Fruit fly (Drosophila melanogaster): ENCODE measurements around the gene nau.
A peak's percentile ranks its signal among the peaks of the same experiment; 100 is the strongest.

Gene nau

dm6 chr3R:23729066-23729465 is 10.9 kb upstream of the nau start (continued):
- TF ChIP-seq MTF-1 (GFP tag; optimal IDR thresholded peaks at IDR 0.05; ENCODE audit: borderline replicate concordance) (peak; percentile 60), B-H2 (GFP tag; optimal IDR thresholded peaks at IDR 0.05) (peak; percentile 81), CG4854 (GFP tag; optimal IDR thresholded peaks at IDR 0.05) (peak; percentile 19), Hmx (GFP tag; optimal IDR thresholded peaks at IDR 0.05) (no peak), chn (GFP tag; optimal IDR thresholded peaks at IDR 0.05) (no peak), CG6813 (GFP tag; optimal IDR thresholded peaks at IDR 0.05) (peak; percentile 86), pfk (GFP tag; optimal IDR thresholded peaks at IDR 0.05) (peak; percentile 69), CG7987 (GFP tag; optimal IDR thresholded peaks at IDR 0.05) (peak; percentile 65), CG12219 (GFP tag; optimal IDR thresholded peaks at IDR 0.05) (peak; percentile 45), Hmr (GFP tag; optimal IDR thresholded peaks at IDR 0.05) (peak; percentile 83), ranshi (GFP tag; IDR thresholded peaks at IDR 0.05) (0 out of 2 replicates have a peak, but pooled peaks have one; percentile 32), tll (GFP tag; optimal IDR thresholded peaks at IDR 0.05) (peak in 1 of 2 experiments; percentile 74), CG3281 (GFP tag; optimal IDR thresholded peaks at IDR 0.05) (peak; percentile 72), unpg (GFP tag; optimal IDR thresholded peaks at IDR 0.05) (peak; percentile 40), mld (GFP tag; IDR thresholded peaks at IDR 0.05; ENCODE audit: partially characterized antibody) (no peak), CG4820 (GFP tag; optimal IDR thresholded peaks at IDR 0.05) (no peak), CG7928 (GFP tag; optimal IDR thresholded peaks at IDR 0.05) (no peak), klu (GFP tag; IDR thresholded peaks at IDR 0.05) (no peak), CG17359 (tag; optimal IDR thresholded peaks at IDR 0.05) (peak; percentile 8), CG30020 (tag; optimal IDR thresholded peaks at IDR 0.05) (no peak), abd-A (tag; optimal IDR thresholded peaks at IDR 0.05) (no peak), tx (GFP tag; optimal IDR thresholded peaks at IDR 0.05) (no peak), CG14050 (GFP tag; IDR thresholded peaks at IDR 0.05) (no peak), gce (GFP tag; IDR thresholded peaks at IDR 0.05) (peak; percentile 28; the same call in 1 of the 3 replicates), Chrac-16 (GFP tag; optimal IDR thresholded peaks at IDR 0.05) (no peak), CG3995 (GFP tag; optimal IDR thresholded peaks at IDR 0.05) (peak; percentile 16), TFAM (GFP tag; optimal IDR thresholded peaks at IDR 0.05) (no peak), CG15269 (tag; optimal IDR thresholded peaks at IDR 0.05) (peak; percentile 27), ERR (GFP tag; optimal IDR thresholded peaks at IDR 0.05) (peak; percentile 7), CG13296 (GFP tag; optimal IDR thresholded peaks at IDR 0.05) (peak; percentile 81), CG11695 (GFP tag; IDR thresholded peaks at IDR 0.05) (0 out of 3 replicates have a peak, but pooled peaks have one; percentile 8), bowl (GFP tag; IDR thresholded peaks at IDR 0.05) (no peak), Oaz (GFP tag; IDR thresholded peaks at IDR 0.05) (no peak), Fer1 (GFP tag; optimal IDR thresholded peaks at IDR 0.05) (peak; percentile 82), sens (GFP tag) (peak; percentile 26), peb (GFP tag; IDR thresholded peaks at IDR 0.05) (no peak), CG31365 (tag; optimal IDR thresholded peaks at IDR 0.05) (peak; percentile 37), wdn (GFP tag; IDR thresholded peaks at IDR 0.05) (0 out of 2 replicates have a peak, but pooled peaks have one; percentile 8), Xrp1 (GFP tag; IDR thresholded peaks at IDR 0.05) (peak; percentile 53; the same call in 1 of the 2 replicates), gcm (GFP tag; optimal IDR thresholded peaks at IDR 0.05) (no peak), CG8765 (GFP tag; IDR thresholded peaks at IDR 0.05) (no peak), CG15514 (GFP tag; optimal IDR thresholded peaks at IDR 0.05) (peak; percentile 62), Hr51 (GFP tag; optimal IDR thresholded peaks at IDR 0.05) (peak in 1 of 2 experiments; percentile 12), Nf-YA (GFP tag; IDR thresholded peaks at IDR 0.05) (no peak), CG17385 (GFP tag; optimal IDR thresholded peaks at IDR 0.05) (peak; percentile 45), pita (GFP tag; optimal IDR thresholded peaks at IDR 0.05) (no peak), CG3407 (GFP tag; optimal IDR thresholded peaks at IDR 0.05) (peak; percentile 92), Asciz (GFP tag; optimal IDR thresholded peaks at IDR 0.05) (peak; percentile 45), CG15601 (tag; optimal IDR thresholded peaks at IDR 0.05) (no peak), PHDP (tag; optimal IDR thresholded peaks at IDR 0.05) (peak; percentile 65)
